Fruit fly (Drosophila melanogaster) whole organism, embryonic: ENCODE results near the gene CG6933.
A peak's percentile ranks its signal among the peaks of the same experiment; 100 is the strongest.

ENCODE experiments used
- CG10321 ChIP-seq: fragments of 200-800 bp; sonication (Bioruptor generic); IDR thresholded peaks from 2 replicates; pipeline ENCODE4 v1.3.6; 2022; ENCODE audit warnings: missing biosample characterization, missing genetic modification characterization
- CG10979 ChIP-seq: fragments of 200-800 bp; sonication (Bioruptor generic); optimal IDR thresholded peaks from 2 replicates; lab custom pipeline; 2018; ENCODE audit warnings: missing biosample characterization, mild to moderate bottlenecking, missing genetic modification characterization, moderate library complexity
- CG11093 ChIP-seq: fragments of 200-800 bp; sonication (Bioruptor generic); IDR thresholded peaks from 3 replicates; pipeline ENCODE4 v1.3.6; 2022; ENCODE audit warnings: missing biosample characterization, missing genetic modification characterization
- CG11398 ChIP-seq: fragments of 200-800 bp; sonication (Bioruptor generic); optimal IDR thresholded peaks from 2 replicates; lab custom pipeline; 2016; ENCODE audit warnings: missing biosample characterization, missing genetic modification characterization
- CG11695 ChIP-seq: fragments of 200-800 bp; sonication (Bioruptor generic); IDR thresholded peaks from 3 replicates; pipeline ENCODE4 v1.3.6; 2022; ENCODE audit warnings: missing biosample characterization, missing genetic modification characterization
- CG12391 ChIP-seq: fragments of 200-800 bp; sonication (Bioruptor generic); optimal IDR thresholded peaks from 3 replicates; lab custom pipeline; 2018; ENCODE audit warnings: missing biosample characterization, mild to moderate bottlenecking, missing genetic modification characterization, moderate library complexity
- CG12659 ChIP-seq: fragments of 200-800 bp; sonication (Bioruptor generic); optimal IDR thresholded peaks from 3 replicates; lab custom pipeline; 2017; ENCODE audit warnings: mild to moderate bottlenecking, missing biosample characterization, missing genetic modification reagents, missing genetic modification characterization
- CG15011 ChIP-seq: fragments of 200-800 bp; sonication (Bioruptor generic); optimal IDR thresholded peaks from 3 replicates; lab custom pipeline; 2018; ENCODE audit warnings: missing biosample characterization, mild to moderate bottlenecking, missing genetic modification characterization
- CG15514 ChIP-seq: fragments of 200-800 bp; sonication (Bioruptor generic); optimal IDR thresholded peaks from 3 replicates; lab custom pipeline; 2017; ENCODE audit warnings: missing biosample characterization, missing genetic modification characterization, mild to moderate bottlenecking, moderate library complexity, missing genetic modification reagents
- CG17612 ChIP-seq: fragments of 200-800 bp; sonication (Bioruptor generic); IDR thresholded peaks from 2 replicates; pipeline ENCODE4 v1.3.6; 2022; ENCODE audit warnings: missing biosample characterization, missing genetic modification characterization
- CG18619 ChIP-seq: fragments of 200-800 bp; sonication (Bioruptor generic); optimal IDR thresholded peaks from 3 replicates; lab custom pipeline; 2017; ENCODE audit warnings: missing biosample characterization, mild to moderate bottlenecking, missing genetic modification characterization
- CG2875 ChIP-seq: fragments of 200-800 bp; sonication (Bioruptor generic); optimal IDR thresholded peaks from 2 replicates; lab custom pipeline; 2017; ENCODE audit warnings: missing biosample characterization, mild to moderate bottlenecking, missing genetic modification characterization, missing genetic modification reagents
- CG31224 ChIP-seq: fragments of 200-800 bp; sonication (Bioruptor generic); IDR thresholded peaks from 2 replicates; pipeline ENCODE4 v1.3.6; 2022; ENCODE audit warnings: missing biosample characterization, missing genetic modification characterization
- CG31388 ChIP-seq: fragments of 200-800 bp; sonication (Bioruptor generic); optimal IDR thresholded peaks from 2 replicates; lab custom pipeline; 2016; ENCODE audit warnings: missing biosample characterization, missing genetic modification characterization
- CG31441 ChIP-seq: fragments of 200-800 bp; sonication (Bioruptor generic); IDR thresholded peaks from 2 replicates; pipeline ENCODE4 v1.3.6; 2022; ENCODE audit warnings: missing biosample characterization, missing genetic modification characterization
- CG32532 ChIP-seq: fragments of 200-800 bp; sonication (Bioruptor generic); IDR thresholded peaks from 2 replicates; pipeline ENCODE4 v1.3.6; 2022; ENCODE audit warnings: missing biosample characterization, missing genetic modification characterization
- CG3281 ChIP-seq: fragments of 200-800 bp; sonication (Bioruptor generic); optimal IDR thresholded peaks from 3 replicates; lab custom pipeline; 2017; ENCODE audit warnings: missing biosample characterization, mild to moderate bottlenecking, missing genetic modification characterization
- CG33213 ChIP-seq: fragments of 200-800 bp; sonication (Bioruptor generic); optimal IDR thresholded peaks from 3 replicates; lab custom pipeline; 2016; ENCODE audit warnings: missing biosample characterization, missing genetic modification characterization
- CG3726 ChIP-seq: fragments of 200-800 bp; sonication (Bioruptor generic); IDR thresholded peaks from 3 replicates; pipeline ENCODE4, ENCODE4 v1.3.6; 2022; ENCODE audit warnings: missing biosample characterization, missing genetic modification characterization
- CG4282 ChIP-seq: fragments of 200-800 bp; sonication (Bioruptor generic); optimal IDR thresholded peaks from 2 replicates; lab custom pipeline; 2016; ENCODE audit warnings: missing biosample characterization, missing genetic modification characterization
- CG6254 ChIP-seq: fragments of 200-800 bp; sonication (Bioruptor generic); optimal IDR thresholded peaks from 3 replicates; lab custom pipeline; 2017; ENCODE audit warnings: mild to moderate bottlenecking, missing biosample characterization, missing genetic modification reagents, missing genetic modification characterization
- CG7372 ChIP-seq: fragments of 200-800 bp; sonication (Bioruptor generic); IDR thresholded peaks from 2 replicates; pipeline ENCODE4 v1.3.6; 2022; ENCODE audit warnings: missing biosample characterization, missing genetic modification characterization
- CG8944 ChIP-seq: fragments of 200-800 bp; sonication (Bioruptor generic); optimal IDR thresholded peaks from 3 replicates; lab custom pipeline; 2016; ENCODE audit warnings: missing biosample characterization, missing genetic modification characterization
- Deaf1 ChIP-seq: fragments of 200-800 bp; optimal IDR thresholded peaks from 3 replicates; lab custom pipeline; 2019; ENCODE audit warnings: missing biosample characterization, mild to moderate bottlenecking, missing genetic modification characterization, moderate library complexity
- Dfd ChIP-seq, 2 experiments: fragments of >200 bp; optimal IDR thresholded peaks; 2 replicates each; lab custom pipeline; 2017; ENCODE audit warnings: missing biosample characterization in 2 of 2, missing genetic modification characterization in 2 of 2
- Doc3 ChIP-seq: fragments of 200-800 bp; sonication (Bioruptor generic); IDR thresholded peaks from 3 replicates; pipeline ENCODE4 v1.3.6; 2022; ENCODE audit warnings: missing biosample characterization, missing genetic modification characterization; ENCODE audit not compliant: partially characterized antibody
- Ets65A ChIP-seq: fragments of 200-800 bp; sonication (Bioruptor generic); peaks from one replicate; lab custom pipeline; 2016; ENCODE audit warnings: missing biosample characterization, missing genetic modification characterization
- Hsf ChIP-seq: fragments of 200-800 bp; sonication (Bioruptor generic); optimal IDR thresholded peaks from 3 replicates; lab custom pipeline; 2016; ENCODE audit warnings: missing biosample characterization, missing genetic modification characterization
- Lhr ChIP-seq: fragments of 200-800 bp; sonication (Bioruptor generic); optimal IDR thresholded peaks from 3 replicates; lab custom pipeline; 2017; ENCODE audit warnings: mild to moderate bottlenecking, missing biosample characterization, missing genetic modification reagents, missing genetic modification characterization
- Med ChIP-seq: fragments of 200-800 bp; sonication (Bioruptor generic); peaks from one replicate; lab custom pipeline; 2016; ENCODE audit warnings: missing biosample characterization, missing genetic modification characterization, mild to moderate bottlenecking, inconsistent platforms, moderate library complexity
- NC2β ChIP-seq: fragments of 200-800 bp; sonication (Bioruptor generic); optimal IDR thresholded peaks from 2 replicates; lab custom pipeline; 2016; ENCODE audit warnings: missing biosample characterization, missing genetic modification characterization
- Opbp ChIP-seq: fragments of 200-800 bp; sonication (Bioruptor generic); IDR thresholded peaks from 3 replicates; pipeline ENCODE4 v1.3.6; 2022; ENCODE audit warnings: missing biosample characterization, missing genetic modification characterization; ENCODE audit not compliant: partially characterized antibody
- Sox100B ChIP-seq: fragments of 200-800 bp; sonication (Bioruptor generic); optimal IDR thresholded peaks from 3 replicates; lab custom pipeline; 2018; ENCODE audit warnings: missing biosample characterization, mild to moderate bottlenecking, missing genetic modification characterization
- Taf1 ChIP-seq: fragments of 200-800 bp; sonication (Bioruptor generic); IDR thresholded peaks from 2 replicates; pipeline ENCODE4 v1.3.6; 2022; ENCODE audit warnings: missing biosample characterization, missing genetic modification characterization
- Vsx1 ChIP-seq: fragments of 200-800 bp; sonication (Bioruptor generic); optimal IDR thresholded peaks from 2 replicates; lab custom pipeline; 2017; ENCODE audit warnings: missing biosample characterization, mild to moderate bottlenecking, missing genetic modification characterization, missing genetic modification reagents
- Xrp1 ChIP-seq: fragments of 200-800 bp; sonication (Bioruptor generic); IDR thresholded peaks from 2 replicates; pipeline ENCODE4 v1.3.6; 2022; ENCODE audit warnings: missing biosample characterization, missing genetic modification characterization
- chn ChIP-seq: fragments of 200-800 bp; sonication (Bioruptor generic); optimal IDR thresholded peaks from 2 replicates; lab custom pipeline; 2016; ENCODE audit warnings: missing biosample characterization, missing genetic modification characterization
- cwo ChIP-seq: fragments of 200-800 bp; sonication (Bioruptor generic); optimal IDR thresholded peaks from 3 replicates; lab custom pipeline; 2017; ENCODE audit warnings: missing biosample characterization, missing genetic modification characterization, mild to moderate bottlenecking, moderate library complexity, missing genetic modification reagents
- gsb ChIP-seq: fragments of 200-800 bp; sonication (Bioruptor generic); IDR thresholded peaks from 2 replicates; pipeline ENCODE4 v1.3.6; 2022; ENCODE audit warnings: missing biosample characterization, missing genetic modification characterization
- odd ChIP-seq: fragments of 200-800 bp; sonication (Bioruptor generic); optimal IDR thresholded peaks from 2 replicates; lab custom pipeline; 2017; ENCODE audit warnings: missing biosample characterization, mild to moderate bottlenecking, missing genetic modification characterization
- phol ChIP-seq: fragments of 200-800 bp; sonication (Bioruptor generic); optimal IDR thresholded peaks from 3 replicates; lab custom pipeline; 2018; ENCODE audit warnings: missing biosample characterization, mild to moderate bottlenecking, missing genetic modification characterization, moderate library complexity
- psq ChIP-seq: fragments of 200-800 bp; sonication (Bioruptor generic); optimal IDR thresholded peaks from 2 replicates; lab custom pipeline; 2017; ENCODE audit warnings: missing biosample characterization, missing genetic modification characterization
- pzg ChIP-seq: fragments of 200-800 bp; sonication (Bioruptor generic); optimal IDR thresholded peaks from 3 replicates; lab custom pipeline; 2018; ENCODE audit warnings: missing biosample characterization, mild to moderate bottlenecking, missing genetic modification characterization, moderate library complexity
- sqz ChIP-seq: fragments of 200-800 bp; sonication (Bioruptor generic); optimal IDR thresholded peaks from 3 replicates; lab custom pipeline; 2018; ENCODE audit warnings: missing biosample characterization, mild to moderate bottlenecking, missing genetic modification characterization
- ssp ChIP-seq: fragments of 200-800 bp; sonication (Bioruptor generic); IDR thresholded peaks from 2 replicates; pipeline ENCODE4 v1.3.6; 2022; ENCODE audit warnings: missing biosample characterization, missing genetic modification characterization
- vvl ChIP-seq: fragments of 200-800 bp; sonication (Bioruptor generic); IDR thresholded peaks from 2 replicates; pipeline ENCODE4 v1.3.6; 2022; ENCODE audit warnings: missing biosample characterization, missing genetic modification characterization
- wdn ChIP-seq: fragments of 200-800 bp; sonication (Bioruptor generic); IDR thresholded peaks from 2 replicates; pipeline ENCODE4 v1.3.6; 2022; ENCODE audit warnings: missing biosample characterization, missing genetic modification characterization
- zen2 ChIP-seq: fragments of 200-800 bp; sonication (Bioruptor generic); IDR thresholded peaks from 3 replicates; pipeline ENCODE4 v1.3.6; 2022; ENCODE audit warnings: missing biosample characterization, missing genetic modification characterization; ENCODE audit not compliant: partially characterized antibody

CG6933 gene

DNA sequence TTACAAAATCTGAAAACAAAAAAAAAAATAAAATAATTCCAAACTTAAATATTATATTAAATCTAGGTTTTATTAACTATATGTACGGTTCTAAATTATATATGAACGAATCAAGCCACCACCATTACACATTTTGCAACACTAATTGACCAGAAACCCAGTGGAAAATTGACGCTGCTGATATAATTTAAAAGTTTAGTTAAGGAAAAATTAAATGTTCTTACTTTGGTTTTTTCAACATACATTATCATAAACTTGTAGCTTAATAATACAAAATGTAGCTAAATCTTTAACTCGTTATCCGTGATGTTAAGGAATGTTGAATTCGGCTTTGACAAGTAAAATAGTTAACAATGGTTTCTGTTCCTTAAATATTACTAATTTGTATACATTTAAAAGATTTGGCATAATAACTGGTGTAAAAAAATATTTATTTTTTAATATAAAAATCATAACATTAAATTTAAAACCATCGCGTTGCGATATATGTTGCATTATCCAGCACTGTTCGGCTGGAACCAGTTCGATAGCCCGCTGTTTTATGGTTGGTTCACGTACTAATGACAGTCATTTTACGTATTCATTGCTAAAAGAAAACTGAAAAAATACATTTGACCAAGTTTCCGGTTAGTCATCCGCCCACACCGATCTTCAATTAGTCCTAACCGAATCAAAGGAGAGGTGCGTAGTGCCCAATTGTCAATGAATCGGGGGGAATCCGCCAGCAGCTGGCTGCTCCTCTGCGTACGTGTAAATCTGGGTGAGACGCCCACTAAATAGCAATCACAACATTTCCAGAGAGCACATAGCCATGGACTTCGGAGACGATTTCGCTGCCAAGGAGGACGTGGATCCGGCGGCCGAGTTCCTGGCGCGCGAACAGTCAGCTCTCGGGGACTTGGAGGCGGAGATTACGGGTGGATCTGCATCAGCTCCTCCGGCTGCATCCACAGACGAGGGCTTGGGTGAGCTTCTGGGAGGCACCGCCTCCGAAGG, 22.1 kb upstream of the CG6933 start (continued):
- TF ChIP-seq CG3726 (no peak), cwo (GFP tag; lab: Kevin White, UChicago) (peak; percentile 47), Taf1 (no peak), CG6254 (GFP tag; lab: Kevin White, UChicago) (no peak), Doc3 (GFP tag; lab: Robert Waterston, UW) (peak; percentile 52), gsb (0 out of 2 replicates have a peak, but pooled peaks have one; percentile 5), psq (GFP tag; lab: Kevin White, UChicago) (peak; percentile 13), CG15011 (GFP tag; lab: Kevin White, UChicago) (no peak), CG10321 (GFP tag; lab: Robert Waterston, UW) (no peak; the same call in 1 of the 2 replicates), CG31224 (GFP tag; lab: Robert Waterston, UW) (peak; percentile 34), CG12391 (tag; lab: Kevin White, UChicago) (peak; percentile 76), CG7372 (GFP tag; lab: Robert Waterston, UW) (0 out of 2 replicates have a peak, but pooled peaks have one; percentile 23), CG12659 (GFP tag; lab: Kevin White, UChicago) (peak; percentile 72), sqz (GFP tag; lab: Kevin White, UChicago) (peak; percentile 28), CG4282 (GFP tag; lab: Kevin White, UChicago) (no peak), CG17612 (GFP tag; lab: Robert Waterston, UW) (peak; percentile 29; the same call in 1 of the 2 replicates), CG32532 (GFP tag; lab: Robert Waterston, UW) (peak; percentile 46), CG10979 (peak; percentile 43), odd (GFP tag; lab: Kevin White, UChicago) (no peak), Lhr (no peak), wdn (GFP tag; lab: Robert Waterston, UW) (no peak; the same call in none of the 2 replicates), CG15514 (GFP tag; lab: Kevin White, UChicago) (peak; percentile 99), CG33213 (GFP tag; lab: Kevin White, UChicago) (no peak), Med (GFP tag; lab: Kevin White, UChicago) (peak; percentile 74), NC2β (GFP tag; lab: Kevin White, UChicago) (no peak), chn (GFP tag; lab: Kevin White, UChicago) (no peak), zen2 (GFP tag; lab: Robert Waterston, UW) (peak; percentile 45; the same call in 1 of the 3 replicates), Hsf (GFP tag; lab: Kevin White, UChicago) (peak; percentile 25), CG2875 (GFP tag; lab: Kevin White, UChicago) (peak; percentile 0), CG18619 (peak; percentile 53), phol (peak; percentile 68), Opbp (peak; percentile 62; the same call in 1 of the 3 replicates), Deaf1 (tag; lab: Kevin White, UChicago) (peak; percentile 12), Xrp1 (peak; percentile 71), pzg (peak; percentile 52), CG3281 (peak; percentile 64), CG11398 (GFP tag; lab: Kevin White, UChicago) (no peak), CG31388 (peak; percentile 15), vvl (GFP tag; lab: Robert Waterston, UW) (peak; percentile 50; the same call in 1 of the 2 replicates), Vsx1 (GFP tag; lab: Kevin White, UChicago) (no peak), CG8944 (GFP tag; lab: Kevin White, UChicago) (peak; percentile 11), Ets65A (GFP tag; lab: Kevin White, UChicago) (peak; percentile 93), CG11093 (GFP tag; lab: Robert Waterston, UW) (no peak), Sox100B (peak; percentile 66), CG31441 (GFP tag; lab: Robert Waterston, UW) (no peak; the same call in none of the 2 replicates), Dfd (GFP tag; optimal IDR thresholded peaks at IDR 0.05; lab: Kevin White, UChicago) (no peak), ssp (GFP tag; lab: Robert Waterston, UW) (peak; percentile 56), CG11695 (GFP tag; lab: Robert Waterston, UW) (peak; percentile 49; the same call in 2 of the 3 replicates)
